Fruit fly (Drosophila melanogaster) whole organism, prepupa: ENCODE results near the gene sala.

Source experiments
- CG10669 ChIP-seq: fragments of 200-800 bp; sonication (Bioruptor generic); optimal IDR thresholded peaks from 3 replicates; lab custom pipeline; 2018; ENCODE audit warnings: missing biosample characterization, mild to moderate bottlenecking, missing genetic modification characterization, moderate library complexity
- CG11902 ChIP-seq: fragments of 200-800 bp; sonication (Bioruptor generic); optimal IDR thresholded peaks from 3 replicates; lab custom pipeline; 2016; ENCODE audit warnings: missing biosample characterization, missing genetic modification characterization
- CG15336 ChIP-seq: fragments of 200-800 bp; sonication (Bioruptor generic); IDR thresholded peaks from 2 replicates; pipeline ENCODE4 v1.3.6; 2022; ENCODE audit warnings: missing biosample characterization, missing genetic modification characterization
- CG1621 ChIP-seq: fragments of 200-800 bp; sonication (Bioruptor generic); optimal IDR thresholded peaks from 3 replicates; lab custom pipeline; 2018; ENCODE audit warnings: missing biosample characterization, mild to moderate bottlenecking, missing genetic modification characterization
- CG16779 ChIP-seq: fragments of 200-800 bp; sonication (Bioruptor generic); optimal IDR thresholded peaks from 3 replicates; lab custom pipeline; 2017; ENCODE audit warnings: missing biosample characterization, mild to moderate bottlenecking, missing genetic modification characterization
- CG31627 ChIP-seq: fragments of 200-800 bp; sonication (Bioruptor generic); optimal IDR thresholded peaks from 3 replicates; lab custom pipeline; 2016; ENCODE audit warnings: missing biosample characterization, missing genetic modification characterization
- CG32006 ChIP-seq: fragments of 200-800 bp; sonication (Bioruptor generic); optimal IDR thresholded peaks from 3 replicates; lab custom pipeline; 2017; ENCODE audit warnings: missing biosample characterization, mild to moderate bottlenecking, missing genetic modification characterization
- CG34406 ChIP-seq: fragments of 200-800 bp; sonication (Bioruptor generic); optimal IDR thresholded peaks from 3 replicates; lab custom pipeline; 2016; ENCODE audit warnings: missing biosample characterization, missing genetic modification characterization
- CG3919 ChIP-seq: fragments of 200-800 bp; sonication (Bioruptor generic); optimal IDR thresholded peaks from 3 replicates; lab custom pipeline; 2016; ENCODE audit warnings: missing biosample characterization, missing genetic modification characterization
- CG6163 ChIP-seq: fragments of 200-800 bp; sonication (Bioruptor generic); IDR thresholded peaks from 3 replicates; pipeline ENCODE4 v1.3.6; 2022; ENCODE audit warnings: missing biosample characterization, missing genetic modification characterization
- CG6276 ChIP-seq: fragments of 200-800 bp; sonication (Bioruptor generic); optimal IDR thresholded peaks from 2 replicates; lab custom pipeline; 2017; ENCODE audit warnings: missing biosample characterization, mild to moderate bottlenecking, missing genetic modification characterization
- CG6792 ChIP-seq: fragments of 200-800 bp; sonication (Bioruptor generic); optimal IDR thresholded peaks from 3 replicates; lab custom pipeline; 2016; ENCODE audit warnings: missing biosample characterization, missing genetic modification characterization
- CG6808 ChIP-seq: fragments of 200-800 bp; sonication (Bioruptor generic); optimal IDR thresholded peaks from 3 replicates; lab custom pipeline; 2017; ENCODE audit warnings: missing biosample characterization, missing genetic modification characterization, mild to moderate bottlenecking, moderate library complexity, missing genetic modification reagents
- CG8119 ChIP-seq: fragments of 200-800 bp; sonication (Bioruptor generic); IDR thresholded peaks from 3 replicates; pipeline ENCODE4 v1.3.6; 2022; ENCODE audit warnings: missing biosample characterization, missing genetic modification characterization
- CG8319 ChIP-seq: fragments of 200-800 bp; sonication (Bioruptor generic); optimal IDR thresholded peaks from 3 replicates; lab custom pipeline; 2016; ENCODE audit warnings: missing biosample characterization, missing genetic modification characterization
- CG8632 ChIP-seq: fragments of 200-800 bp; sonication (Bioruptor generic); optimal IDR thresholded peaks from 3 replicates; lab custom pipeline; 2016; ENCODE audit warnings: missing biosample characterization, missing genetic modification characterization
- CG9139 ChIP-seq: fragments of 200-800 bp; sonication (Bioruptor generic); optimal IDR thresholded peaks from 3 replicates; lab custom pipeline; 2017; ENCODE audit warnings: missing biosample characterization, mild to moderate bottlenecking, missing genetic modification characterization
- Eip75B ChIP-seq: fragments of 200-800 bp; sonication (Bioruptor generic); optimal IDR thresholded peaks from 3 replicates; lab custom pipeline; 2016; ENCODE audit warnings: missing biosample characterization, missing genetic modification characterization
- Eip78C ChIP-seq: fragments of 200-800 bp; sonication (Bioruptor generic); peaks from one replicate; lab custom pipeline; 2016; ENCODE audit warnings: missing biosample characterization, missing genetic modification characterization
- Ets21C ChIP-seq: fragments of 200-800 bp; sonication (Bioruptor generic); optimal IDR thresholded peaks from 3 replicates; lab custom pipeline; 2016; ENCODE audit warnings: missing biosample characterization, missing genetic modification characterization
- Ets96B ChIP-seq: fragments of 200-800 bp; optimal IDR thresholded peaks from 2 replicates; lab custom pipeline; 2019; ENCODE audit warnings: missing biosample characterization, mild to moderate bottlenecking, missing genetic modification characterization, moderate library complexity
- Gug ChIP-seq: fragments of 200-800 bp; sonication (Bioruptor generic); IDR thresholded peaks from 2 replicates; pipeline ENCODE4 v1.3.6; 2022; ENCODE audit warnings: missing biosample characterization, missing genetic modification characterization
- Hr38 ChIP-seq: sonication (Bioruptor generic); optimal IDR thresholded peaks from 2 replicates; lab custom pipeline; 2016; ENCODE audit warnings: missing biosample characterization, missing genetic modification characterization
- Hr39 ChIP-seq: fragments of 200-800 bp; sonication (Bioruptor generic); optimal IDR thresholded peaks from 2 replicates; lab custom pipeline; 2016; ENCODE audit warnings: missing biosample characterization, missing genetic modification characterization
- Hr4 ChIP-seq: fragments of 200-800 bp; sonication (Bioruptor generic); optimal IDR thresholded peaks from 3 replicates; lab custom pipeline; 2016; ENCODE audit warnings: missing biosample characterization, missing genetic modification characterization
- Lpt ChIP-seq: fragments of 200-800 bp; sonication (Bioruptor generic); optimal IDR thresholded peaks from 3 replicates; lab custom pipeline; 2016; ENCODE audit warnings: missing biosample characterization, missing genetic modification characterization
- Smox ChIP-seq: fragments of 200-800 bp; sonication (Bioruptor generic); optimal IDR thresholded peaks from 3 replicates; lab custom pipeline; 2016; ENCODE audit warnings: missing biosample characterization, missing genetic modification characterization
- Sox14 ChIP-seq: fragments of 200-800 bp; sonication (Bioruptor generic); optimal IDR thresholded peaks from 3 replicates; lab custom pipeline; 2016; ENCODE audit warnings: missing biosample characterization, missing genetic modification characterization
- Sox15 ChIP-seq: fragments of 200-800 bp; sonication (Bioruptor generic); optimal IDR thresholded peaks from 3 replicates; lab custom pipeline; 2016; ENCODE audit warnings: missing biosample characterization, missing genetic modification characterization
- acj6 ChIP-seq: fragments of 200-800 bp; sonication (Bioruptor generic); optimal IDR thresholded peaks from 3 replicates; lab custom pipeline; 2016; ENCODE audit warnings: missing biosample characterization, missing genetic modification characterization
- cyc ChIP-seq: fragments of 200-800 bp; sonication (Bioruptor generic); optimal IDR thresholded peaks from 3 replicates; lab custom pipeline; 2016; ENCODE audit warnings: missing biosample characterization, missing genetic modification characterization
- dsx ChIP-seq: fragments of 200-800 bp; optimal IDR thresholded peaks from 3 replicates; lab custom pipeline; 2019; ENCODE audit warnings: missing biosample characterization, mild to moderate bottlenecking, missing genetic modification characterization, moderate library complexity; ENCODE audit not compliant: poor library complexity, severe bottlenecking
- esn ChIP-seq: fragments of 200-800 bp; sonication (Bioruptor generic); optimal IDR thresholded peaks from 2 replicates; lab custom pipeline; 2016; ENCODE audit warnings: missing biosample characterization, mild to moderate bottlenecking, missing genetic modification characterization, moderate library complexity
- fd59A ChIP-seq: fragments of 200-800 bp; sonication (Bioruptor generic); optimal IDR thresholded peaks from 2 replicates; lab custom pipeline; 2017; ENCODE audit warnings: missing biosample characterization, mild to moderate bottlenecking, missing genetic modification characterization, missing genetic modification reagents
- fkh ChIP-seq: fragments of 200-800 bp; sonication (Bioruptor generic); optimal IDR thresholded peaks from 3 replicates; lab custom pipeline; 2017; ENCODE audit warnings: missing biosample characterization, mild to moderate bottlenecking, missing genetic modification characterization, moderate library complexity
- lz ChIP-seq: fragments of 200-800 bp; sonication (Bioruptor generic); optimal IDR thresholded peaks from 3 replicates; lab custom pipeline; 2016; ENCODE audit warnings: missing biosample characterization, missing genetic modification characterization
- net ChIP-seq: fragments of 200-800 bp; sonication (Bioruptor generic); optimal IDR thresholded peaks from 3 replicates; lab custom pipeline; 2016; ENCODE audit warnings: missing biosample characterization, missing genetic modification characterization
- salr ChIP-seq, 2 experiments: fragments of 200-800 bp; sonication (Bioruptor generic); optimal IDR thresholded peaks; 3 replicates each; lab custom pipeline; 2016 to 2018; ENCODE audit warnings: missing biosample characterization in 2 of 2, missing genetic modification characterization in 2 of 2, mild to moderate bottlenecking in 1 of 2
- ss ChIP-seq, 2 experiments: fragments of 200-800 bp; sonication (Bioruptor generic); optimal IDR thresholded peaks; 2 replicates in 1 of 2; 3 replicates in 1 of 2; lab custom pipeline; 2017 to 2018; ENCODE audit warnings: mild to moderate bottlenecking in 2 of 2, missing biosample characterization in 2 of 2, missing genetic modification characterization in 2 of 2, moderate library complexity in 1 of 2
- topi ChIP-seq: fragments of 200-800 bp; sonication (Bioruptor generic); optimal IDR thresholded peaks from 3 replicates; lab custom pipeline; 2016; ENCODE audit warnings: missing biosample characterization, missing genetic modification characterization
- vri ChIP-seq: fragments of 200-800 bp; sonication (Bioruptor generic); optimal IDR thresholded peaks from 3 replicates; lab custom pipeline; 2016; ENCODE audit warnings: missing biosample characterization, mild to moderate bottlenecking, missing genetic modification characterization

sala gene

dm6 chr2L:11445479-11446379 is 38.8 kb upstream of the sala start, which contains the start of gene salm (continued):
- TF ChIP-seq CG8319 (GFP tag; lab: Kevin White, UChicago) (no peak), esn (GFP tag; lab: Kevin White, UChicago) (no peak), Lpt (GFP tag; lab: Kevin White, UChicago) (no peak), fd59A (GFP tag; lab: Kevin White, UChicago) (no peak), CG32006 (GFP tag; lab: Kevin White, UChicago) (no peak), CG6808 (GFP tag; lab: Kevin White, UChicago) (peak; percentile 10), Eip78C (GFP tag; lab: Kevin White, UChicago) (peak; percentile 63), CG34406 (GFP tag; lab: Kevin White, UChicago) (no peak), CG6163 (GFP tag; lab: Robert Waterston, UW) (peak; percentile 41; the same call in 2 of the 3 replicates), CG15336 (GFP tag; lab: Robert Waterston, UW) (0 out of 2 replicates have a peak, but pooled peaks have one; percentile 31), acj6 (GFP tag; lab: Kevin White, UChicago) (peak; percentile 2), CG11902 (GFP tag; lab: Kevin White, UChicago) (no peak), CG6276 (no peak)

- TF ChIP-seq CG3919 (GFP tag; lab: Kevin White, UChicago): no peak
- no peak for TF ChIP-seq CG34406 (GFP tag; lab: Kevin White, UChicago)
- peak; percentile 3 for TF ChIP-seq dsx (GFP tag; lab: Kevin White, UChicago)
- peak; percentile 72 for TF ChIP-seq fkh (GFP tag; lab: Kevin White, UChicago)
- peak; percentile 17 for TF ChIP-seq CG1621
- no peak for TF ChIP-seq vri (GFP tag; lab: Kevin White, UChicago)
- peak; percentile 86 to 95 for TF ChIP-seq salr (GFP tag; optimal IDR thresholded peaks at IDR 0.05; lab: Kevin White, UChicago)
- no peak for TF ChIP-seq Hr38 (GFP tag; lab: Kevin White, UChicago)
- no peak for TF ChIP-seq CG9139 (GFP tag; lab: Kevin White, UChicago)
- TF ChIP-seq CG6808 (GFP tag; lab: Kevin White, UChicago): no peak
- peak in 1 of 2 experiments; percentile 40 for TF ChIP-seq ss (GFP tag; optimal IDR thresholded peaks at IDR 0.05; lab: Kevin White, UChicago)
- TF ChIP-seq lz (GFP tag; lab: Kevin White, UChicago): no peak
- TF ChIP-seq CG8632 (GFP tag; lab: Kevin White, UChicago): no peak
- no peak for TF ChIP-seq cyc (GFP tag; lab: Kevin White, UChicago)
- TF ChIP-seq CG11902 (GFP tag; lab: Kevin White, UChicago): no peak
- TF ChIP-seq Sox14: peak; percentile 15
- TF ChIP-seq CG6792: no peak
- TF ChIP-seq Smox (GFP tag; lab: Kevin White, UChicago): no peak
Measured at dm6 chr2L:11447641-11448040, 36.9 kb upstream of the sala start.

- no peak for TF ChIP-seq CG10669
- no peak for TF ChIP-seq Ets21C
- TF ChIP-seq CG9139 (GFP tag; lab: Kevin White, UChicago): no peak
- no peak for TF ChIP-seq Ets96B (tag; lab: Kevin White, UChicago)
- TF ChIP-seq CG8119: no peak
- TF ChIP-seq Sox15 (GFP tag; lab: Kevin White, UChicago): no peak
- no peak for TF ChIP-seq Gug
- TF ChIP-seq CG31627: no peak
- TF ChIP-seq topi (GFP tag; lab: Kevin White, UChicago): no peak
- no peak for TF ChIP-seq net (GFP tag; lab: Kevin White, UChicago)
- no peak for TF ChIP-seq Eip75B (GFP tag; lab: Kevin White, UChicago)
- TF ChIP-seq Hr4 (GFP tag; lab: Kevin White, UChicago): no peak
- no peak for TF ChIP-seq CG16779
- no peak for TF ChIP-seq Hr39 (GFP tag; lab: Kevin White, UChicago)
Measured at dm6 chr2L:11452601-11453345, 31.7 kb upstream of the sala start.
